Worm (Caenorhabditis elegans) whole organism, early embryonic: ENCODE results near the gene smgl-2.

ENCODE experiments used
- B0310.2 ChIP-seq: sonication (generic microtip); optimal IDR thresholded peaks from 2 replicates; lab custom pipeline; 2016; ENCODE audit warnings: mild to moderate bottlenecking, missing genetic modification characterization, missing compliant biosample characterization
- ama-1 ChIP-seq: fragments of 150-350 bp; optimal IDR thresholded peaks from 2 replicates; lab custom pipeline; 2014
- ceh-13 ChIP-seq: fragments of 200-800 bp; sonication (Bioruptor generic); optimal IDR thresholded peaks from 2 replicates; lab custom pipeline; 2018; ENCODE audit warnings: mild to moderate bottlenecking, missing genetic modification characterization, missing compliant biosample characterization
- ceh-36 ChIP-seq: sonication (generic microtip); optimal IDR thresholded peaks from 2 replicates; lab custom pipeline; 2016; ENCODE audit warnings: missing genetic modification characterization, inconsistent platforms, missing compliant biosample characterization
- ets-7 ChIP-seq: sonication (generic microtip); optimal IDR thresholded peaks from 2 replicates; lab custom pipeline; 2016; ENCODE audit warnings: missing genotype, missing genetic modification characterization, missing compliant biosample characterization
- flt-1 ChIP-seq: fragments of 200-800 bp; sonication (Bioruptor generic); IDR thresholded peaks from 2 replicates; pipeline ENCODE4 v1.3.6; 2022; ENCODE audit warnings: missing genetic modification characterization, missing compliant biosample characterization
- hmg-4 ChIP-seq: fragments of 200-800 bp; sonication (Bioruptor generic); optimal IDR thresholded peaks from 2 replicates; lab custom pipeline; 2018; ENCODE audit warnings: mild to moderate bottlenecking, missing genetic modification characterization, missing compliant biosample characterization
- hnd-1 ChIP-seq: sonication (generic microtip); optimal IDR thresholded peaks from 2 replicates; lab custom pipeline; 2016; ENCODE audit warnings: missing genetic modification characterization, missing compliant biosample characterization
- pes-1 ChIP-seq: fragments of 200-800 bp; sonication (Bioruptor generic); IDR thresholded peaks from 2 replicates; pipeline ENCODE4 v1.3.6; 2022; ENCODE audit warnings: missing genetic modification reagents, missing genetic modification characterization, missing compliant biosample characterization
- scrt-1 ChIP-seq: fragments of 200-800 bp; sonication (Bioruptor generic); IDR thresholded peaks from 2 replicates; pipeline ENCODE4 v1.3.6; 2022; ENCODE audit warnings: missing genetic modification characterization, missing compliant biosample characterization
- sea-1 ChIP-seq: fragments of 200-800 bp; sonication (Bioruptor generic); conservative IDR thresholded peaks from 2 replicates; pipeline ENCODE4 v1.3.6; 2022; ENCODE audit warnings: missing genetic modification characterization, missing compliant biosample characterization
- tbx-11 ChIP-seq: fragments of 200-800 bp; sonication (Bioruptor generic); IDR thresholded peaks from 2 replicates; pipeline ENCODE4 v1.3.6; 2022; ENCODE audit warnings: missing genetic modification characterization, missing compliant biosample characterization
- tbx-37 ChIP-seq: fragments of 200-800 bp; sonication (Bioruptor generic); conservative IDR thresholded peaks from 2 replicates; pipeline ENCODE4 v1.3.6; 2022; ENCODE audit warnings: missing genetic modification reagents, missing genetic modification characterization, missing compliant biosample characterization
- tra-4 ChIP-seq: sonication (generic microtip); optimal IDR thresholded peaks from 2 replicates; lab custom pipeline; 2017; ENCODE audit warnings: missing genetic modification characterization, missing compliant biosample characterization

- TF ChIP-seq ama-1 (lab: Kevin White, UChicago) (no peak), B0310.2 (no peak), scrt-1 (no peak), tbx-37 (no peak), ets-7 (tag; lab: Kevin White, UChicago) (no peak), tra-4 (tag; lab: Kevin White, UChicago) (no peak), ceh-36 (tag; lab: Kevin White, UChicago) (no peak), sea-1 (GFP tag; lab: Robert Waterston, UW) (no peak), tbx-11 (no peak), pes-1 (GFP tag; lab: Robert Waterston, UW) (no peak), ceh-13 (GFP tag; lab: Kevin White, UChicago) (no peak), flt-1 (GFP tag; lab: Robert Waterston, UW) (no peak), hnd-1 (tag; lab: Kevin White, UChicago) (no peak), hmg-4 (GFP tag; lab: Kevin White, UChicago) (no peak)
Observed at ce11 chrIV:3688050-3688449, 37.9 kb upstream of the smgl-2 start.
